Worm (Caenorhabditis elegans) whole organism, L4 larva: ENCODE measurements around the gene cyy-1.
A peak's percentile ranks its signal among the peaks of the same experiment; 100 is the strongest.

Experiments
- F10B5.3 ChIP-seq: sonication (generic microtip); optimal IDR thresholded peaks from 2 replicates; lab custom pipeline; 2016; ENCODE audit warnings: mild to moderate bottlenecking, missing genetic modification characterization, missing compliant biosample characterization
- R02D3.7 ChIP-seq: fragments of 150-350 bp; sonication (generic microtip); optimal IDR thresholded peaks from 3 replicates; lab custom pipeline; 2014; ENCODE audit warnings: missing biosample characterization, missing genetic modification characterization
- Y75B8A.6 ChIP-seq: fragments of 200-800 bp; sonication (Bioruptor generic); IDR thresholded peaks from 2 replicates; pipeline ENCODE4 v1.3.6; 2022; ENCODE audit warnings: missing genetic modification reagents, missing genetic modification characterization, missing compliant biosample characterization
- ama-1 ChIP-seq: fragments of 150-350 bp; optimal IDR thresholded peaks from 2 replicates; lab custom pipeline; 2014; ENCODE audit warnings: inconsistent platforms, mixed read lengths
- ceh-20 ChIP-seq: fragments of 200-800 bp; sonication (Bioruptor generic); IDR thresholded peaks from 2 replicates; pipeline ENCODE4 v1.3.6; 2022; ENCODE audit warnings: missing genetic modification reagents, missing genetic modification characterization, missing compliant biosample characterization
- ceh-28 ChIP-seq: fragments of 150-350 bp; optimal IDR thresholded peaks from 2 replicates; lab custom pipeline; 2014; ENCODE audit warnings: missing biosample characterization, missing genetic modification reagents, missing genetic modification characterization
- ceh-32 ChIP-seq: sonication (generic microtip); optimal IDR thresholded peaks from 2 replicates; lab custom pipeline; 2016; ENCODE audit warnings: mild to moderate bottlenecking, missing genetic modification characterization, missing compliant biosample characterization; ENCODE audit not compliant: poor library complexity
- ceh-62 ChIP-seq: sonication (generic microtip); optimal IDR thresholded peaks from 2 replicates; lab custom pipeline; 2017; ENCODE audit warnings: missing biosample characterization, missing genetic modification characterization
- ces-1 ChIP-seq: fragments of 150-350 bp; sonication (generic microtip); optimal IDR thresholded peaks from 4 replicates; lab custom pipeline; 2014; ENCODE audit warnings: missing biosample characterization, missing genetic modification reagents, missing genetic modification characterization
- cey-2 ChIP-seq: sonication (generic microtip); optimal IDR thresholded peaks from 3 replicates; lab custom pipeline; 2017; ENCODE audit warnings: missing genetic modification characterization, mild to moderate bottlenecking, missing compliant biosample characterization, antibody characterized with exemption, borderline replicate concordance; ENCODE audit not compliant: insufficient read depth
- daf-12 ChIP-seq: fragments of 150-350 bp; optimal IDR thresholded peaks from 2 replicates; lab custom pipeline; 2014; ENCODE audit warnings: missing biosample characterization, missing genetic modification reagents, missing genetic modification characterization
- daf-19 ChIP-seq: fragments of 200-800 bp; sonication (Bioruptor generic); conservative IDR thresholded peaks from 2 replicates; pipeline ENCODE4 v1.3.6; 2022; ENCODE audit warnings: missing genetic modification characterization, missing compliant biosample characterization
- daf-8 ChIP-seq: fragments of 200-800 bp; sonication (Bioruptor generic); IDR thresholded peaks from 2 replicates; pipeline ENCODE4 v1.3.6; 2022; ENCODE audit warnings: missing genetic modification characterization, missing compliant biosample characterization
- dmd-6 ChIP-seq: fragments of 200-800 bp; sonication (Bioruptor generic); IDR thresholded peaks from 2 replicates; pipeline ENCODE4 v1.3.6; 2022; ENCODE audit warnings: missing genetic modification reagents, missing genetic modification characterization, missing compliant biosample characterization
- dpl-1 ChIP-seq: fragments of 150-350 bp; optimal IDR thresholded peaks from 2 replicates; lab custom pipeline; 2014; ENCODE audit warnings: missing biosample characterization, missing genetic modification reagents, missing genetic modification characterization
- dve-1 ChIP-seq: sonication (generic microtip); optimal IDR thresholded peaks from 2 replicates; lab custom pipeline; 2017; ENCODE audit warnings: antibody characterized with exemption, mild to moderate bottlenecking, missing genetic modification characterization, missing compliant biosample characterization; ENCODE audit not compliant: insufficient read depth
- egl-43 ChIP-seq: fragments of 200-800 bp; sonication (Bioruptor generic); IDR thresholded peaks from 2 replicates; pipeline ENCODE4 v1.3.6; 2022; ENCODE audit warnings: missing genetic modification reagents, missing genetic modification characterization, missing compliant biosample characterization
- fkh-10 ChIP-seq: fragments of 150-350 bp; optimal IDR thresholded peaks from 2 replicates; lab custom pipeline; 2014; ENCODE audit warnings: missing biosample characterization, missing genetic modification reagents, missing genetic modification characterization
- fos-1 ChIP-seq: fragments of 150-350 bp; optimal IDR thresholded peaks from 2 replicates; lab custom pipeline; 2014; ENCODE audit warnings: missing biosample characterization, missing genetic modification characterization
- hlh-30 ChIP-seq: sonication (generic microtip); optimal IDR thresholded peaks from 2 replicates; lab custom pipeline; 2017; ENCODE audit warnings: antibody characterized with exemption, mild to moderate bottlenecking, missing genetic modification characterization, missing compliant biosample characterization; ENCODE audit not compliant: insufficient read depth
- hmg-1.1 ChIP-seq: fragments of 200-800 bp; sonication (Bioruptor generic); IDR thresholded peaks from 2 replicates; pipeline ENCODE4 v1.3.6; 2022; ENCODE audit warnings: missing genetic modification reagents, missing genetic modification characterization, missing compliant biosample characterization
- lim-7 ChIP-seq: fragments of 200-800 bp; sonication (Bioruptor generic); IDR thresholded peaks from 2 replicates; pipeline ENCODE4 v1.3.6; 2022; ENCODE audit warnings: missing genetic modification characterization, missing compliant biosample characterization
- lin-1 ChIP-seq: fragments of 200-800 bp; sonication (Bioruptor generic); IDR thresholded peaks from 2 replicates; pipeline ENCODE4 v1.3.6; 2022; ENCODE audit warnings: missing genetic modification reagents, missing genetic modification characterization, missing compliant biosample characterization
- lin-29 ChIP-seq: fragments of 200-800 bp; sonication (Bioruptor generic); IDR thresholded peaks from 2 replicates; pipeline ENCODE4 v1.3.6; 2022; ENCODE audit warnings: missing genetic modification reagents, missing genetic modification characterization, missing compliant biosample characterization
- lin-38 ChIP-seq: fragments of 200-800 bp; sonication (Bioruptor generic); IDR thresholded peaks from 2 replicates; pipeline ENCODE4 v1.3.6; 2022; ENCODE audit warnings: missing genetic modification reagents, missing genetic modification characterization, missing compliant biosample characterization
- lin-39 ChIP-seq: fragments of 150-350 bp; optimal IDR thresholded peaks from 2 replicates; lab custom pipeline; 2014; ENCODE audit warnings: missing biosample characterization, missing genetic modification reagents, missing genetic modification characterization
- madf-9 ChIP-seq: fragments of 200-800 bp; sonication (Bioruptor generic); conservative IDR thresholded peaks from 2 replicates; pipeline ENCODE4 v1.3.6; 2022; ENCODE audit warnings: missing genetic modification reagents, missing genetic modification characterization, missing compliant biosample characterization
- mdl-1 ChIP-seq, 2 experiments: fragments of 150-350 bp in 1 of 2; sonication (generic microtip) in 1 of 2; optimal IDR thresholded peaks; 2 replicates each; lab custom pipeline; 2014 to 2017; ENCODE audit warnings: missing biosample characterization in 2 of 2, missing genetic modification characterization in 2 of 2
- nhr-102 ChIP-seq: sonication (generic microtip); optimal IDR thresholded peaks from 2 replicates; lab custom pipeline; 2016; ENCODE audit warnings: mild to moderate bottlenecking, missing genetic modification characterization, moderate library complexity, missing compliant biosample characterization
- nhr-237 ChIP-seq: sonication (generic microtip); optimal IDR thresholded peaks from 2 replicates; lab custom pipeline; 2017; ENCODE audit warnings: missing biosample characterization, missing genetic modification characterization
- nhr-28 ChIP-seq: fragments of 150-350 bp; optimal IDR thresholded peaks from 2 replicates; lab custom pipeline; 2014; ENCODE audit warnings: missing biosample characterization, missing genetic modification characterization
- nhr-41 ChIP-seq: fragments of 200-800 bp; sonication (Bioruptor generic); IDR thresholded peaks from 2 replicates; pipeline ENCODE4 v1.3.6; 2022; ENCODE audit warnings: missing genetic modification reagents, missing genetic modification characterization, missing compliant biosample characterization
- nhr-6 ChIP-seq: fragments of 150-350 bp; optimal IDR thresholded peaks from 2 replicates; lab custom pipeline; 2014; ENCODE audit warnings: missing biosample characterization, missing genetic modification characterization
- nhr-77 ChIP-seq: fragments of 150-350 bp; optimal IDR thresholded peaks from 2 replicates; lab custom pipeline; 2014; ENCODE audit warnings: missing biosample characterization, missing genetic modification characterization
- rbr-2 ChIP-seq: sonication (generic microtip); optimal IDR thresholded peaks from 2 replicates; lab custom pipeline; 2016; ENCODE audit warnings: missing genotype, missing genetic modification characterization, missing compliant biosample characterization
- set-16 ChIP-seq: fragments of 200-800 bp; sonication (Bioruptor generic); IDR thresholded peaks from 2 replicates; pipeline ENCODE4 v1.3.6; 2022; ENCODE audit warnings: missing genetic modification reagents, missing genetic modification characterization, missing compliant biosample characterization
- snpc-1.2 ChIP-seq: fragments of 200-800 bp; sonication (Bioruptor generic); IDR thresholded peaks from 2 replicates; pipeline ENCODE4 v1.3.6; 2022; ENCODE audit warnings: missing genetic modification reagents, missing genetic modification characterization, missing compliant biosample characterization
- spr-1 ChIP-seq: sonication (generic microtip); optimal IDR thresholded peaks from 2 replicates; lab custom pipeline; 2016; ENCODE audit warnings: mild to moderate bottlenecking, missing genetic modification characterization, missing compliant biosample characterization
- tag-97 ChIP-seq: fragments of 200-800 bp; sonication (Bioruptor generic); IDR thresholded peaks from 2 replicates; pipeline ENCODE4 v1.3.6; 2022; ENCODE audit warnings: missing genetic modification characterization, missing compliant biosample characterization
- vab-7 ChIP-seq: fragments of 200-800 bp; sonication (Bioruptor generic); IDR thresholded peaks from 2 replicates; pipeline ENCODE4 v1.3.6; 2022; ENCODE audit warnings: missing genetic modification reagents, missing genetic modification characterization, missing compliant biosample characterization
- zag-1 ChIP-seq: fragments of 150-350 bp; optimal IDR thresholded peaks from 2 replicates; lab custom pipeline; 2014; ENCODE audit warnings: missing biosample characterization, missing genetic modification characterization
- zfp-2 ChIP-seq: sonication (generic microtip); optimal IDR thresholded peaks from 2 replicates; lab custom pipeline; 2016; ENCODE audit warnings: mild to moderate bottlenecking, missing genetic modification characterization, missing compliant biosample characterization
- zfp-3 ChIP-seq: fragments of 200-800 bp; sonication (Bioruptor generic); conservative IDR thresholded peaks from 2 replicates; pipeline ENCODE4 v1.3.6; 2022; ENCODE audit warnings: missing genetic modification reagents, missing genetic modification characterization, missing compliant biosample characterization
- ztf-11 ChIP-seq: fragments of 150-350 bp; optimal IDR thresholded peaks from 2 replicates; lab custom pipeline; 2014; ENCODE audit warnings: missing biosample characterization, missing genetic modification characterization
- ztf-7 ChIP-seq: fragments of 150-350 bp; optimal IDR thresholded peaks from 2 replicates; lab custom pipeline; 2014; ENCODE audit warnings: missing biosample characterization, missing genetic modification characterization

cyy-1 gene

ce11 chrIII:8411976-8412375 lies 6.3 kb downstream of the cyy-1 start (continued):
- TF ChIP-seq lin-1 (0 out of 2 replicates have a peak, but pooled peaks have one; percentile 35), fos-1 (tag; lab: Kevin White, UChicago) (no peak), nhr-28 (tag; lab: Kevin White, UChicago) (peak; percentile 80), hlh-30 (tag; lab: Kevin White, UChicago) (peak; percentile 80), nhr-77 (tag; lab: Kevin White, UChicago) (peak; percentile 43), daf-8 (GFP tag; lab: Robert Waterston, UW) (no peak), ces-1 (no peak), ztf-11 (tag; lab: Kevin White, UChicago) (no peak), ceh-32 (no peak), snpc-1.2 (GFP tag; lab: Robert Waterston, UW) (no peak), nhr-41 (no peak), daf-12 (tag; lab: Kevin White, UChicago) (no peak), ceh-62 (tag; lab: Kevin White, UChicago) (no peak), cey-2 (tag; lab: Kevin White, UChicago) (no peak), zfp-3 (GFP tag; lab: Robert Waterston, UW) (no peak), nhr-6 (no peak), vab-7 (GFP tag; lab: Robert Waterston, UW) (no peak), tag-97 (GFP tag; lab: Robert Waterston, UW) (no peak), ceh-20 (GFP tag; lab: Robert Waterston, UW) (peak; percentile 26; the same call in 1 of the 2 replicates), lim-7 (GFP tag; lab: Robert Waterston, UW) (no peak; the same call in 1 of the 2 replicates), dmd-6 (GFP tag; lab: Robert Waterston, UW) (peak; percentile 52; the same call in 1 of the 2 replicates), lin-38 (GFP tag; lab: Robert Waterston, UW) (peak; percentile 43), spr-1 (tag; lab: Kevin White, UChicago) (peak; percentile 39), Y75B8A.6 (GFP tag; lab: Robert Waterston, UW) (no peak), hmg-1.1 (peak; percentile 81)
- TF ChIP-seq, all 104 proteins: peak for 37

DNA sequence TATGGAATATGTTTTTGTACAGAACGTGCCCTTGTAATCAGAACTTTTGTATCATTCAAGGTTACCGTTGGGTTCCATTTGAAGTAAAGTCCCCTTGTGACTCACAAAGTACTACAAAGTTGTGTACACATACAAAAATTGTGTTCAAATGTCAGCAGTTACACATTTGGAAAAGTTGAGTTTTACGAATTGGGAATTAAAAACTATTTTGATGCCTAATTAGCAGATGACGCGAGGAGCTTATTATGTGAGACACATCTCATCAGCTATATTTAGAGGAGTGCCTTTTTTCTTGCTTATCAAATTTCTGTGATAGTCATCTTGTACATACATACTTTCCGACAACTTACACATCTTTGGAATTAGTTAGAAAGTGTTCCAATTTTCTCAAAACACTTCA lies 7.8 kb downstream of the cyy-1 start:
- TF ChIP-seq mdl-1 (tag; optimal IDR thresholded peaks at IDR 0.05; lab: Kevin White, UChicago) (no peak), nhr-6 (peak; percentile 57), lin-29 (GFP tag; lab: Robert Waterston, UW) (no peak), F10B5.3 (tag; lab: Kevin White, UChicago) (no peak), Y75B8A.6 (GFP tag; lab: Robert Waterston, UW) (no peak)
- TF ChIP-seq, all 104 proteins: peak for 1

DNA sequence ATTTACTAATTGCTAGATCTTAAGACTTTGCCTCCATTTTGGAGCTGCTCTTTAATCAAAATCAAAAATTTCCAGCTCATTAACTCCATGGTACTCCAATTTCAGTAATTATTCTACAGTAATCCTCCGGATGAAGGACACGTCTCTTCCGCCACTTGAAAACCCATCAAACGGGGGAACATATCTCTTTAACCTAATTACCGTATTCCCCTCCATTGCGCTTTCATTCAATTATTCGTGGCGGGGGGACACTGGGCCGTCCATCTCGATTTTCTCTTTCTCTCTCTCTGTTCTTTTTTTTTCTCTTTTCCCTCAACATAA lies 11.2 kb downstream of the cyy-1 start:
- TF ChIP-seq nhr-237 (no peak), ces-1 (peak; percentile 47)

ce11 chrIII:8417192-8417967 lies 11.7 kb downstream of the cyy-1 start:
- peak; percentile 95 for TF ChIP-seq dve-1 (tag; lab: Kevin White, UChicago)
- peak; percentile 90 for TF ChIP-seq nhr-102 (tag; lab: Kevin White, UChicago)
- TF ChIP-seq lin-38 (GFP tag; lab: Robert Waterston, UW) = peak; percentile 69
- no peak for TF ChIP-seq nhr-41
- peak; percentile 86 for TF ChIP-seq ceh-28 (tag; lab: Kevin White, UChicago)
- TF ChIP-seq snpc-1.2 (GFP tag; lab: Robert Waterston, UW) = no peak
- 0 out of 2 replicates have a peak, but pooled peaks have one; percentile 59 for TF ChIP-seq daf-19 (GFP tag; lab: Robert Waterston, UW)
- TF ChIP-seq fkh-10 = peak; percentile 54
- peak; percentile 61; the same call in 1 of the 2 replicates for TF ChIP-seq egl-43
- TF ChIP-seq dpl-1 (GFP tag; lab: Kevin White, UChicago) = peak; percentile 43
- TF ChIP-seq nhr-28 (tag; lab: Kevin White, UChicago) = peak; percentile 69
- TF ChIP-seq ama-1 (lab: Kevin White, UChicago) = no peak
- TF ChIP-seq rbr-2 (tag; lab: Kevin White, UChicago) = peak; percentile 97
- peak; percentile 50 for TF ChIP-seq zfp-2 (tag; lab: Kevin White, UChicago)
- TF ChIP-seq R02D3.7 = no peak
- TF ChIP-seq zag-1 = peak; percentile 60
- peak; percentile 34 for TF ChIP-seq ztf-7 (tag; lab: Kevin White, UChicago)
- peak; percentile 57 for TF ChIP-seq lin-39 (tag; lab: Kevin White, UChicago)
- TF ChIP-seq set-16 = peak; percentile 54
- TF ChIP-seq madf-9 (GFP tag; lab: Robert Waterston, UW) = peak; percentile 71
